Worm (Caenorhabditis elegans) whole organism, L2 larva: ENCODE measurements around the gene F59D12.5.
A peak's percentile ranks its signal among the peaks of the same experiment; 100 is the strongest.

Experiments used
- C34F6.9 ChIP-seq: fragments of 150-350 bp; optimal IDR thresholded peaks from 2 replicates; lab custom pipeline; 2014; ENCODE audit warnings: missing biosample characterization, missing genetic modification characterization
- F13H6.1 ChIP-seq: sonication (generic microtip); optimal IDR thresholded peaks from 2 replicates; lab custom pipeline; 2016; ENCODE audit warnings: missing genetic modification characterization, missing compliant biosample characterization
- R02D3.7 ChIP-seq: fragments of 150-350 bp; optimal IDR thresholded peaks from 2 replicates; lab custom pipeline; 2014; ENCODE audit warnings: missing biosample characterization, missing genetic modification characterization
- Y55F3AM.14 ChIP-seq: fragments of 200-800 bp; sonication (Bioruptor generic); optimal IDR thresholded peaks from 2 replicates; lab custom pipeline; 2018; ENCODE audit warnings: mild to moderate bottlenecking, missing genetic modification characterization, missing compliant biosample characterization
- alr-1 ChIP-seq: fragments of 150-350 bp; optimal IDR thresholded peaks from 2 replicates; lab custom pipeline; 2014; ENCODE audit warnings: missing biosample characterization, missing genetic modification characterization
- aly-2 ChIP-seq: fragments of 150-350 bp; optimal IDR thresholded peaks from 2 replicates; lab custom pipeline; 2014; ENCODE audit warnings: missing biosample characterization, missing genetic modification characterization
- ama-1 ChIP-seq: fragments of 150-350 bp; optimal IDR thresholded peaks from 2 replicates; lab custom pipeline; 2018; ENCODE audit warnings: inconsistent platforms
- ceh-16 ChIP-seq: fragments of 150-350 bp; optimal IDR thresholded peaks from 2 replicates; lab custom pipeline; 2014; ENCODE audit warnings: missing biosample characterization, missing genetic modification characterization
- ceh-82 ChIP-seq: fragments of 150-350 bp; optimal IDR thresholded peaks from 2 replicates; lab custom pipeline; 2014; ENCODE audit warnings: missing biosample characterization, missing genetic modification characterization
- crh-2 ChIP-seq: sonication (generic microtip); optimal IDR thresholded peaks from 2 replicates; lab custom pipeline; 2017; ENCODE audit warnings: missing biosample characterization, missing genetic modification characterization
- dmd-4 ChIP-seq: sonication (generic microtip); optimal IDR thresholded peaks from 2 replicates; lab custom pipeline; 2017; ENCODE audit warnings: missing biosample characterization, missing genetic modification characterization
- egl-27 ChIP-seq: sonication (generic microtip); optimal IDR thresholded peaks from 3 replicates; lab custom pipeline; 2017; ENCODE audit warnings: missing biosample characterization, missing genetic modification reagents, missing genetic modification characterization
- elt-1 ChIP-seq: fragments of 150-350 bp; optimal IDR thresholded peaks from 2 replicates; lab custom pipeline; 2014; ENCODE audit warnings: missing biosample characterization, missing genetic modification characterization
- elt-3 ChIP-seq: sonication (generic microtip); optimal IDR thresholded peaks from 2 replicates; lab custom pipeline; 2017; ENCODE audit warnings: missing biosample characterization, missing genetic modification characterization
- fos-1 ChIP-seq: fragments of 150-350 bp; optimal IDR thresholded peaks from 2 replicates; lab custom pipeline; 2014; ENCODE audit warnings: missing biosample characterization, missing genetic modification characterization
- gmeb-1 ChIP-seq: fragments of 150-350 bp; optimal IDR thresholded peaks from 2 replicates; lab custom pipeline; 2014; ENCODE audit warnings: missing biosample characterization, missing genetic modification characterization
- lin-11 ChIP-seq: fragments of 150-350 bp; sonication (generic microtip); optimal IDR thresholded peaks from 2 replicates; lab custom pipeline; 2014; ENCODE audit warnings: missing biosample characterization, missing genetic modification characterization, inconsistent platforms, mixed read lengths
- lin-13 ChIP-seq: fragments of 150-350 bp; optimal IDR thresholded peaks from 2 replicates; lab custom pipeline; 2014; ENCODE audit warnings: missing biosample characterization, missing genetic modification reagents, missing genetic modification characterization
- lin-39 ChIP-seq: fragments of 150-350 bp; optimal IDR thresholded peaks from 2 replicates; lab custom pipeline; 2014; ENCODE audit warnings: missing biosample characterization, missing genetic modification reagents, missing genetic modification characterization
- lsy-2 ChIP-seq, 2 experiments: fragments of 150-350 bp in 1 of 2; sonication (generic microtip) in 1 of 2; optimal IDR thresholded peaks; 2 replicates each; lab custom pipeline; 2014 to 2017; ENCODE audit warnings: missing biosample characterization in 2 of 2, missing genetic modification characterization in 2 of 2
- mab-5 ChIP-seq: fragments of 150-350 bp; optimal IDR thresholded peaks from 2 replicates; lab custom pipeline; 2014; ENCODE audit warnings: missing biosample characterization, missing genetic modification characterization
- mbf-1 ChIP-seq: sonication (generic microtip); optimal IDR thresholded peaks from 2 replicates; lab custom pipeline; 2017; ENCODE audit warnings: missing biosample characterization, missing genetic modification characterization
- nhr-10 ChIP-seq: sonication (generic microtip); optimal IDR thresholded peaks from 2 replicates; lab custom pipeline; 2017; ENCODE audit warnings: missing biosample characterization, missing genetic modification characterization
- nhr-11 ChIP-seq: fragments of 150-350 bp; optimal IDR thresholded peaks from 2 replicates; lab custom pipeline; 2014; ENCODE audit warnings: missing biosample characterization, missing genetic modification characterization
- nhr-12 ChIP-seq: fragments of 150-350 bp; optimal IDR thresholded peaks from 2 replicates; lab custom pipeline; 2014; ENCODE audit warnings: missing biosample characterization, missing genetic modification characterization
- nhr-129 ChIP-seq: fragments of 150-350 bp; optimal IDR thresholded peaks from 2 replicates; lab custom pipeline; 2014; ENCODE audit warnings: missing biosample characterization, missing genetic modification characterization
- nhr-21 ChIP-seq: fragments of 150-350 bp; optimal IDR thresholded peaks from 2 replicates; lab custom pipeline; 2014; ENCODE audit warnings: missing biosample characterization, missing genetic modification characterization
- nhr-23 ChIP-seq: fragments of 150-350 bp; optimal IDR thresholded peaks from 2 replicates; lab custom pipeline; 2014; ENCODE audit warnings: missing biosample characterization, missing genetic modification reagents, missing genetic modification characterization
- nhr-25 ChIP-seq: fragments of 150-350 bp; sonication (generic microtip); optimal IDR thresholded peaks from 3 replicates; lab custom pipeline; 2014; ENCODE audit warnings: missing biosample characterization, missing genetic modification characterization
- nhr-6 ChIP-seq: fragments of 150-350 bp; optimal IDR thresholded peaks from 2 replicates; lab custom pipeline; 2014; ENCODE audit warnings: missing biosample characterization, missing genetic modification characterization
- nhr-77 ChIP-seq: fragments of 150-350 bp; optimal IDR thresholded peaks from 2 replicates; lab custom pipeline; 2014; ENCODE audit warnings: missing biosample characterization, missing genetic modification characterization
- peb-1 ChIP-seq: fragments of 150-350 bp; optimal IDR thresholded peaks from 2 replicates; lab custom pipeline; 2014; ENCODE audit warnings: missing biosample characterization, missing genetic modification characterization
- sem-4 ChIP-seq: fragments of 150-350 bp; optimal IDR thresholded peaks from 2 replicates; lab custom pipeline; 2014; ENCODE audit warnings: missing biosample characterization, missing genetic modification reagents, missing genetic modification characterization
- skn-1 ChIP-seq: sonication (generic microtip); optimal IDR thresholded peaks from 2 replicates; lab custom pipeline; 2017; ENCODE audit warnings: missing biosample characterization, missing genetic modification characterization
- sma-9 ChIP-seq, 2 experiments: fragments of 150-350 bp in 1 of 2; sonication (generic microtip) in 1 of 2; optimal IDR thresholded peaks; 2 replicates each; lab custom pipeline; 2014 to 2016; ENCODE audit warnings: missing genetic modification characterization in 2 of 2, mild to moderate bottlenecking in 1 of 2, missing biosample characterization in 1 of 2, missing compliant biosample characterization in 1 of 2, missing genetic modification reagents in 1 of 2, moderate library complexity in 1 of 2
- snpc-4 ChIP-seq: fragments of 150-350 bp; optimal IDR thresholded peaks from 2 replicates; lab custom pipeline; 2014; ENCODE audit warnings: missing biosample characterization, missing genetic modification characterization
- unc-39 ChIP-seq: fragments of 150-350 bp; optimal IDR thresholded peaks from 2 replicates; lab custom pipeline; 2014; ENCODE audit warnings: missing biosample characterization, missing genetic modification characterization
- unc-55 ChIP-seq: fragments of 150-350 bp; sonication (generic microtip); optimal IDR thresholded peaks from 3 replicates; lab custom pipeline; 2014; ENCODE audit warnings: missing biosample characterization, missing genetic modification reagents, missing genetic modification characterization
- unc-62 ChIP-seq: fragments of 150-350 bp; optimal IDR thresholded peaks from 2 replicates; lab custom pipeline; 2014; ENCODE audit warnings: missing biosample characterization, missing genetic modification reagents, missing genetic modification characterization
- zag-1 ChIP-seq: fragments of 150-350 bp; optimal IDR thresholded peaks from 2 replicates; lab custom pipeline; 2014; ENCODE audit warnings: missing biosample characterization, missing genetic modification characterization
- ztf-1 ChIP-seq: fragments of 200-800 bp; sonication (Bioruptor generic); conservative IDR thresholded peaks from 2 replicates; pipeline ENCODE4 v1.3.6; 2022; ENCODE audit warnings: missing genetic modification characterization, missing compliant biosample characterization
- ztf-11 ChIP-seq: sonication (generic microtip); optimal IDR thresholded peaks from 2 replicates; lab custom pipeline; 2017; ENCODE audit warnings: missing biosample characterization, missing genetic modification characterization
- ztf-4 ChIP-seq: fragments of 150-350 bp; optimal IDR thresholded peaks from 2 replicates; lab custom pipeline; 2014; ENCODE audit warnings: missing biosample characterization, missing genetic modification characterization

F59D12.5 gene

ce11 chrX:15659561-15659960, 12.4 kb upstream of the F59D12.5 start (continued):
- TF ChIP-seq unc-55 (GFP tag; lab: Kevin White, UChicago): peak; percentile 57
- TF ChIP-seq ztf-1 (GFP tag; lab: Robert Waterston, UW): no peak
- no peak for TF ChIP-seq nhr-77 (tag; lab: Kevin White, UChicago)
- TF ChIP-seq skn-1 (tag; lab: Kevin White, UChicago): no peak
- TF ChIP-seq nhr-23 (tag; lab: Kevin White, UChicago): no peak
- no peak for TF ChIP-seq zag-1 (tag; lab: Kevin White, UChicago)
- peak in 1 of 2 experiments; percentile 25 for TF ChIP-seq lsy-2 (tag; optimal IDR thresholded peaks at IDR 0.05; lab: Kevin White, UChicago)
- no peak for TF ChIP-seq gmeb-1 (tag; lab: Kevin White, UChicago)
- no peak for TF ChIP-seq nhr-11 (tag; lab: Kevin White, UChicago)
- no peak for TF ChIP-seq egl-27
- TF ChIP-seq nhr-6 (tag; lab: Kevin White, UChicago): no peak
- no peak for TF ChIP-seq lin-39
- no peak for TF ChIP-seq nhr-25
- TF ChIP-seq elt-1: no peak
- TF ChIP-seq unc-62: no peak
- TF ChIP-seq Y55F3AM.14 (GFP tag; lab: Kevin White, UChicago): no peak
- peak; percentile 0 for TF ChIP-seq lin-13 (GFP tag; lab: Kevin White, UChicago)
- peak; percentile 23 for TF ChIP-seq nhr-129 (tag; lab: Kevin White, UChicago)

- TF ChIP-seq C34F6.9 (tag; lab: Kevin White, UChicago): peak; percentile 28
- TF ChIP-seq lsy-2 (tag; optimal IDR thresholded peaks at IDR 0.05; lab: Kevin White, UChicago): peak in 1 of 2 experiments; percentile 10
- no peak for TF ChIP-seq ceh-16 (tag; lab: Kevin White, UChicago)
Observed at ce11 chrX:15657773-15658172, 10.6 kb upstream of the F59D12.5 start.

ce11 chrX:15655623-15656022, 8.5 kb upstream of the F59D12.5 start:
- peak; percentile 24 for TF ChIP-seq unc-55 (GFP tag; lab: Kevin White, UChicago)
- TF ChIP-seq lin-11 (tag; lab: Kevin White, UChicago): no peak

DNA sequence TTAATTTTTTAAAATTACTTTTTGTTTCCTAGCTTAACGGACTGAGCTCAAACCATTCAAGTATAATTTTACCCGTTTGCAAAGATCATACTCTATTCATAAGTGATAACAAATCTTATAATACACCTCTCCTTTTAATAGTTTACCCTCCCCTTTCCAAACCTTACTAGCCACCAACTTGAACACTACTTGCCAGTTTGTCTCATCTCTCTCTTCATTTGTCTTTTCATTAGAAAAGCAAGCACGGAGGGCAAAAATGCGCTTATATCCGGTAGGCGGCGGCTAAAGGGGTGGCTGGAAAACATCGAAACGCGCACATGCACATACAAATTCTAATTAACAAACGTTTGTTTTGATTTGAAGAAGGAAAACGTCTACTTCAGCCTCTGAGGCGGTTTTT, 7.8 kb upstream of the F59D12.5 start:
- TF ChIP-seq nhr-6 (tag; lab: Kevin White, UChicago) (no peak), gmeb-1 (tag; lab: Kevin White, UChicago) (no peak), crh-2 (no peak), alr-1 (tag; lab: Kevin White, UChicago) (no peak), unc-39 (no peak), ama-1 (lab: Kevin White, UChicago) (no peak), ztf-4 (tag; lab: Kevin White, UChicago) (no peak), ztf-11 (tag; lab: Kevin White, UChicago) (no peak), mab-5 (no peak), elt-1 (no peak), C34F6.9 (tag; lab: Kevin White, UChicago) (no peak), Y55F3AM.14 (GFP tag; lab: Kevin White, UChicago) (no peak), snpc-4 (tag; lab: Kevin White, UChicago) (no peak), nhr-12 (tag; lab: Kevin White, UChicago) (no peak), aly-2 (no peak), lin-11 (tag; lab: Kevin White, UChicago) (no peak), nhr-10 (tag; lab: Kevin White, UChicago) (no peak), mbf-1 (tag; lab: Kevin White, UChicago) (no peak), dmd-4 (tag; lab: Kevin White, UChicago) (no peak), lsy-2 (tag; optimal IDR thresholded peaks at IDR 0.05; lab: Kevin White, UChicago) (no peak)
- TF ChIP-seq, all 48 proteins: peak for 0

DNA sequence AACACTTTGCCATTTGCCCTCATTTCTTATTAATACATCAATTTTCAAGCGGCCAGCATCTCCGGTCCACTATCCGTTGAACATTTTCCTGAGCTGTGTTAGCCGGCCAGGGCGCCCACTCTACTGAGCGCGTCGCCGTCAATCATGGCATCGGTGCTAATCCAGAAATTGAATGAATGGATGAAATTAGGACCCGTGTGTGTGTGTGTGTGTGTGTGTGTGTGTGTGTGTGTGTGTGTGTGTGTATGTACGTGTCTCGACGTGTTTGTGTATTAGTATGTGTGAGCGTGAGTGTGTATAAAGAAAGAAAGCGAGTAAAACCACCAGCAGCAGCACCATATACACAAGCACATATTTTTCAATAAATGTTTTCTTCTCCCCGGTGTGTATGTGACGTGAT, 6.0 kb upstream of the F59D12.5 start:
- TF ChIP-seq unc-62 (no peak), C34F6.9 (tag; lab: Kevin White, UChicago) (peak; percentile 17), snpc-4 (tag; lab: Kevin White, UChicago) (no peak), zag-1 (tag; lab: Kevin White, UChicago) (no peak), nhr-21 (tag; lab: Kevin White, UChicago) (no peak), sem-4 (tag; lab: Kevin White, UChicago) (no peak), ztf-1 (GFP tag; lab: Robert Waterston, UW) (no peak), elt-1 (no peak), nhr-10 (tag; lab: Kevin White, UChicago) (no peak), lsy-2 (tag; optimal IDR thresholded peaks at IDR 0.05; lab: Kevin White, UChicago) (peak in 1 of 2 experiments; percentile 6), Y55F3AM.14 (GFP tag; lab: Kevin White, UChicago) (no peak), F13H6.1 (tag; lab: Kevin White, UChicago) (no peak), alr-1 (tag; lab: Kevin White, UChicago) (no peak), unc-55 (GFP tag; lab: Kevin White, UChicago) (peak; percentile 77), ceh-82 (no peak), sma-9 (GFP tag; optimal IDR thresholded peaks at IDR 0.05; lab: Kevin White, UChicago) (no peak), sma-9 (tag; optimal IDR thresholded peaks at IDR 0.05; lab: Kevin White, UChicago) (no peak), unc-39 (no peak), fos-1 (tag; lab: Kevin White, UChicago) (no peak), elt-3 (tag; lab: Kevin White, UChicago) (no peak), R02D3.7 (tag; lab: Kevin White, UChicago) (no peak), ztf-11 (tag; lab: Kevin White, UChicago) (no peak), nhr-129 (tag; lab: Kevin White, UChicago) (no peak), crh-2 (peak; percentile 6), peb-1 (tag; lab: Kevin White, UChicago) (no peak), lin-39 (no peak)
